Fruit fly (Drosophila melanogaster): ENCODE measurements around the gene CG15170.

DNA sequence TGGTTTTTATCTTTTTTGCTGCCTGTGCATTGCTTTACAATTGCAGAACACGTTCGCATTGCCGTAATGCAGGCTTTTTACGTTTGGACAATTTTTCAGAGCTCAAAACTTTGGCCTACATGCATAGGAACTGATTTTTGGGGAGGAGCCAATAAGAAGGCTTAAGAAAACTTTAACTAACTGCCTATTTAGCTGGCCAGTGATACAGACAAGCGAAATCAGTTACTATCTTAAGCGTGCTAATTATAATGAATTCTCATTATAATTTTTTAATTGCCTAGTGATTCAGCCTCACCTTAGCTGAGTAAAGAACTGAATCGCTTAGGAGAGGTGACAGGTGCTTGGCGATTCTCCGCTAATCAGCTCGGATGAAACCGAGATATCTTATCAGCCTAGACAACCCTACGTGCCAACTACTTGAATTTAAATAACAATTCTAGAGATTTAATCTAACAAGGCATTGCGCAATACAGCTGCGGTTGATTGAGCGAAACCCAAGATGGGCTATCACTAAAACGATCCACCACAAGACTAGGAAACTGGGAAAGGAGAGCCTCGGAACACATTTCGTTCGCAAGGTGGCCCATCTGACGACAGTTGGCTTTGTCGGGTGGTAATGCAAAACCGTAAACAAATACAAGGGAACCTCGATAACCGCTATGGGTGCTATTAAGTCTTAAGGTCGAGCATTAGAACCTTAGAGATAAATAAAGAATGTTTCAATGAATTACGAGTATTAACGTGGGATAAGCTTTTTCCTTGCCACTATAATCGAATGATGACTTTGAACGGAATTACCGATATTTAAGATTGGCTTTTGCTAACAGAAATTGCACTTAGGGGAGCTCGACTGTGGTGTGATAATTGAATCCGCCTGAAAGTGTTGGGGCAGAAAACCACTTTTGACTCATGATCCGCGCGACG, 4.6 kb downstream of the CG15170 start:
- no peak for TF ChIP-seq EcR (GFP tag; optimal IDR thresholded peaks at IDR 0.05)
- no peak for TF ChIP-seq Dll (optimal IDR thresholded peaks at IDR 0.05)
- TF ChIP-seq psq (optimal IDR thresholded peaks at IDR 0.05), result no peak
- no peak for TF ChIP-seq usp (GFP tag; optimal IDR thresholded peaks at IDR 0.05)

Measured in whole organism.